Fruit fly (Drosophila melanogaster): ENCODE measurements around the gene Prp40.

The Prp40 gene

DNA sequence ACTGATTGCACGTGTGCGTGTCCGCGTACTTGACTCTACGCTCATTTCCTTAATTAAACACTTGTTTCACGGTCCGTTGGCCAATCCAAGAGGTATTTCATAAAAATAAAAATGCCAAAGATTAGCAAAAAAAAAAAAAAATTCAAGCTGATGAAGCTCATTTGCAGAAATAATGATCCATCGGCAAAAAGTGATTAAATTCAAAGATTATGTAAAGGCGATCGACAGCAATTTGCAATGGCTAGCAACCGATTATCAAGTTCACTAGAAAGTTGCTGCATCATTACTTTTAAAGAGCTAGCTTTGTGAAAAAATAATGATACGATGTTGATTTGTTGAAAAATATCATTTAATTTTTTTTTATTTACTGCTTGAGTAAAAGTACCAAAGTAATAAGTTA is 13.6 kb upstream of the Prp40 start:
- TF ChIP-seq HLH106 (tag; optimal IDR thresholded peaks at IDR 0.05) (no peak), N (GFP tag; optimal IDR thresholded peaks at IDR 0.05) (no peak), sage (GFP tag; optimal IDR thresholded peaks at IDR 0.05) (no peak), foxo (GFP tag; optimal IDR thresholded peaks at IDR 0.05) (no peak), sv (GFP tag; optimal IDR thresholded peaks at IDR 0.05) (no peak), Jra (GFP tag; optimal IDR thresholded peaks at IDR 0.05) (no peak), OdsH (GFP tag; optimal IDR thresholded peaks at IDR 0.05) (no peak), dsf (GFP tag; optimal IDR thresholded peaks at IDR 0.05; ENCODE audit: borderline replicate concordance) (no peak), tai (GFP tag; optimal IDR thresholded peaks at IDR 0.05) (no peak), CrebA (GFP tag; optimal IDR thresholded peaks at IDR 0.05; ENCODE audit: borderline replicate concordance) (no peak), Rel (GFP tag; optimal IDR thresholded peaks at IDR 0.05) (no peak), Rel (tag; optimal IDR thresholded peaks at IDR 0.05) (no peak), brk (GFP tag; optimal IDR thresholded peaks at IDR 0.05) (no peak), woc (GFP tag; optimal IDR thresholded peaks at IDR 0.05) (no peak), usp (GFP tag; optimal IDR thresholded peaks at IDR 0.05) (no peak), Hr78 (GFP tag; optimal IDR thresholded peaks at IDR 0.05) (no peak), GATAd (GFP tag; optimal IDR thresholded peaks at IDR 0.05) (no peak), jim (GFP tag; optimal IDR thresholded peaks at IDR 0.05) (no peak), Hnf4 (GFP tag; optimal IDR thresholded peaks at IDR 0.05) (no peak)

DNA sequence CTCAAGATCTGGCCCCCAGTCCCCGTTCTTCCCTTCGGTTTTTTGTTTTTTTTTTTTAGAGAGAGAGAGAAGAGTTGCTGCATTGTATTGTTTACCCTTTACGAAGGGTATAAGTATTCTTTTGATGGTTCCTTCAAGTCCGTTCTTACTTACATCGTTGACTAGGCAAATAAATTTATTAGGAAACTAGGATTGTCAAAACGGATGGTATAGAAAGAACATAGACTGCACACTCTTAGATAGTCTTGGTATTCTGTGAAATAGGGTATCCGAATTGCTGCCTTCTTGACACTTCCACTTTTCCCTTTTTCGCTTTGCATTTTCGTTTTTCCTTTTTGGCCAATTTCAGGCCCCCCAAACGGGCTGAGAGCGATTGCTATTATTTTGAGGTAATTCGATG is 11.5 kb upstream of the Prp40 start:
- no peak for TF ChIP-seq Hnf4 (GFP tag; optimal IDR thresholded peaks at IDR 0.05)
- TF ChIP-seq Abd-B (GFP tag; optimal IDR thresholded peaks at IDR 0.05), result no peak
- TF ChIP-seq ey (GFP tag; optimal IDR thresholded peaks at IDR 0.05), result peak; percentile 66
- TF ChIP-seq Hr83 (GFP tag; optimal IDR thresholded peaks at IDR 0.05; ENCODE audit: poor library complexity, severe bottlenecking), result no peak
- TF ChIP-seq Sp1 (GFP tag; optimal IDR thresholded peaks at IDR 0.05), result peak; percentile 68
- no peak for TF ChIP-seq Jra (GFP tag; optimal IDR thresholded peaks at IDR 0.05)
- no peak for TF ChIP-seq Rel (GFP tag; optimal IDR thresholded peaks at IDR 0.05)
- no peak for TF ChIP-seq Rel (tag; optimal IDR thresholded peaks at IDR 0.05)
- TF ChIP-seq Dif (GFP tag; optimal IDR thresholded peaks at IDR 0.05; ENCODE audit: partially characterized antibody), result no peak
- TF ChIP-seq usp (GFP tag; optimal IDR thresholded peaks at IDR 0.05), result no peak
- TF ChIP-seq CG32264 (GFP tag; optimal IDR thresholded peaks at IDR 0.05), result peak; percentile 46
- TF ChIP-seq Hr78 (GFP tag; optimal IDR thresholded peaks at IDR 0.05), result no peak
- TF ChIP-seq OdsH (GFP tag; optimal IDR thresholded peaks at IDR 0.05), result peak; percentile 69
- no peak for TF ChIP-seq dl (GFP tag; optimal IDR thresholded peaks at IDR 0.05; ENCODE audit: insufficient read depth in 1 of 2, partially characterized antibody in 2 of 2)
- peak; percentile 69 for TF ChIP-seq HLH106 (tag; optimal IDR thresholded peaks at IDR 0.05)
- peak; percentile 74 for TF ChIP-seq h (GFP tag; optimal IDR thresholded peaks at IDR 0.05)
- TF ChIP-seq lola (GFP tag; optimal IDR thresholded peaks at IDR 0.05), result no peak
- no peak for TF ChIP-seq CrebA (GFP tag; optimal IDR thresholded peaks at IDR 0.05; ENCODE audit: borderline replicate concordance)
- TF ChIP-seq Mio (GFP tag; optimal IDR thresholded peaks at IDR 0.05), result no peak
- no peak for TF ChIP-seq CG9705 (GFP tag; optimal IDR thresholded peaks at IDR 0.05)
- no peak for TF ChIP-seq dsf (GFP tag; optimal IDR thresholded peaks at IDR 0.05; ENCODE audit: borderline replicate concordance)
- no peak for TF ChIP-seq N (GFP tag; optimal IDR thresholded peaks at IDR 0.05)
- no peak for TF ChIP-seq pan (optimal IDR thresholded peaks at IDR 0.05)
- TF ChIP-seq Vsx2 (GFP tag; optimal IDR thresholded peaks at IDR 0.05; ENCODE audit: partially characterized antibody), result no peak
- no peak for TF ChIP-seq sage (GFP tag; optimal IDR thresholded peaks at IDR 0.05)
- no peak for TF ChIP-seq tai (GFP tag; optimal IDR thresholded peaks at IDR 0.05)
- TF ChIP-seq woc (GFP tag; optimal IDR thresholded peaks at IDR 0.05), result peak; percentile 61
- no peak for TF ChIP-seq Myc (optimal IDR thresholded peaks at IDR 0.05)
- peak; percentile 38 for TF ChIP-seq dmrt93B (GFP tag; optimal IDR thresholded peaks at IDR 0.05)
- peak; percentile 68 for TF ChIP-seq psq (GFP tag; optimal IDR thresholded peaks at IDR 0.05)
- TF ChIP-seq jim (GFP tag; optimal IDR thresholded peaks at IDR 0.05), result peak; percentile 42
- no peak for TF ChIP-seq Dfd (GFP tag; optimal IDR thresholded peaks at IDR 0.05)
- TF ChIP-seq rgr (GFP tag; optimal IDR thresholded peaks at IDR 0.05), result peak; percentile 71
- TF ChIP-seq br (GFP tag; optimal IDR thresholded peaks at IDR 0.05), result peak; percentile 78
- TF ChIP-seq sv (GFP tag; optimal IDR thresholded peaks at IDR 0.05), result no peak
- peak in 1 of 2 experiments; percentile 67 for TF ChIP-seq foxo (GFP tag; optimal IDR thresholded peaks at IDR 0.05)
- TF ChIP-seq fru (GFP tag; optimal IDR thresholded peaks at IDR 0.05), result peak; percentile 80
- TF ChIP-seq brk (GFP tag; optimal IDR thresholded peaks at IDR 0.05), result no peak
- TF ChIP-seq GATAd (GFP tag; optimal IDR thresholded peaks at IDR 0.05), result no peak
